Worm (Caenorhabditis elegans) whole organism, L4 larva: ENCODE data around the gene clec-8.

Experiments
- R02D3.7 ChIP-seq: fragments of 150-350 bp; sonication (generic microtip); optimal IDR thresholded peaks from 3 replicates; lab custom pipeline; 2014; ENCODE audit warnings: missing biosample characterization, missing genetic modification characterization
- T20F7.1 ChIP-seq: fragments of 200-800 bp; sonication (Bioruptor generic); optimal IDR thresholded peaks from 2 replicates; lab custom pipeline; 2018; ENCODE audit warnings: mild to moderate bottlenecking, missing genetic modification characterization, missing compliant biosample characterization
- ZK546.5 ChIP-seq, 2 experiments: sonication (generic microtip); optimal IDR thresholded peaks; 2 replicates each; lab custom pipeline; 2017; ENCODE audit warnings: missing biosample characterization in 2 of 2, missing genetic modification characterization in 2 of 2
- ceh-44 ChIP-seq: fragments of 200-800 bp; sonication (Bioruptor generic); IDR thresholded peaks from 2 replicates; pipeline ENCODE4 v1.3.6; 2022; ENCODE audit warnings: missing genetic modification reagents, missing genetic modification characterization, missing compliant biosample characterization
- ceh-82 ChIP-seq: sonication (generic microtip); optimal IDR thresholded peaks from 2 replicates; lab custom pipeline; 2017; ENCODE audit warnings: missing biosample characterization, missing genetic modification characterization
- fkh-10 ChIP-seq: fragments of 150-350 bp; optimal IDR thresholded peaks from 2 replicates; lab custom pipeline; 2014; ENCODE audit warnings: missing biosample characterization, missing genetic modification reagents, missing genetic modification characterization
- gei-8 ChIP-seq: fragments of 200-800 bp; sonication (Bioruptor generic); optimal IDR thresholded peaks from 2 replicates; lab custom pipeline; 2018; ENCODE audit warnings: mild to moderate bottlenecking, missing genetic modification characterization, missing compliant biosample characterization
- hif-1 ChIP-seq, 2 experiments: sonication (generic microtip); optimal IDR thresholded peaks; 2 replicates each; lab custom pipeline; 2016 to 2017; ENCODE audit warnings: missing compliant biosample characterization in 2 of 2, missing genetic modification characterization in 2 of 2, missing genetic modification reagents in 2 of 2, missing genotype in 2 of 2, mild to moderate bottlenecking in 1 of 2
- hmg-1.1 ChIP-seq: fragments of 200-800 bp; sonication (Bioruptor generic); IDR thresholded peaks from 2 replicates; pipeline ENCODE4 v1.3.6; 2022; ENCODE audit warnings: missing genetic modification reagents, missing genetic modification characterization, missing compliant biosample characterization
- nhr-76 ChIP-seq: fragments of 150-350 bp; optimal IDR thresholded peaks from 2 replicates; lab custom pipeline; 2014; ENCODE audit warnings: missing biosample characterization, missing genetic modification characterization
- nhr-77 ChIP-seq: fragments of 150-350 bp; optimal IDR thresholded peaks from 2 replicates; lab custom pipeline; 2014; ENCODE audit warnings: missing biosample characterization, missing genetic modification characterization
- zag-1 ChIP-seq: fragments of 150-350 bp; optimal IDR thresholded peaks from 2 replicates; lab custom pipeline; 2014; ENCODE audit warnings: missing biosample characterization, missing genetic modification characterization

DNA sequence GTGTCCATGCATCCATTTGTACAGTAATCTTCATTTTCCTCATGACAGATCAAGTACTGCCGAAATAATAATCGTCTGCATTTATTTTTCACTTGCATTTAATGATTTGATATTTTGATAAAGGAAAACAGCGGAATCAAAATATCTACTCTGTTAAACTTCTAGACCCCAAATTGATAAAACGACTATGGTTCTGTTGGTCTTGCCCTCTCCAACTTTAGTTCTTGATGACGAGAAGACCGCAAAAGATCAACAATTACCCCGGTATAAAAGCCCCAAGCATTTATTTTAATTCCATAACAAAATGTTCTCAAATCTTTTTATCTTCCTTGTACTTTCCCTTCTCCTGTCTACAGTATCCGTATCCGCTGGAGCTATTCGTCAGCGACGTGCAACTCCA lies 30.8 kb upstream of the clec-8 start, which contains the start of gene Y38E10A.9:
- TF ChIP-seq R02D3.7 (tag; lab: Kevin White, UChicago) (no peak), gei-8 (GFP tag; lab: Kevin White, UChicago) (no peak), ZK546.5 (tag; optimal IDR thresholded peaks at IDR 0.05; lab: Kevin White, UChicago) (no peak), ceh-44 (GFP tag; lab: Robert Waterston, UW) (no peak), hmg-1.1 (GFP tag; lab: Robert Waterston, UW) (no peak), hif-1 (tag; optimal IDR thresholded peaks at IDR 0.05; lab: Kevin White, UChicago) (no peak), fkh-10 (no peak), ceh-82 (tag; lab: Kevin White, UChicago) (no peak), nhr-76 (no peak), nhr-77 (tag; lab: Kevin White, UChicago) (no peak), zag-1 (tag; lab: Kevin White, UChicago) (no peak), T20F7.1 (GFP tag; lab: Kevin White, UChicago) (no peak)
